Worm (Caenorhabditis elegans): ENCODE measurements around the gene F08B12.11.
A peak's percentile ranks its signal among the peaks of the same experiment; 100 is the strongest.

The F08B12.11 gene

ce11 chrX:11405908-11406307 is 21.1 kb downstream of the F08B12.11 start, which contains the start of gene slo-2:
slo-2 (minus strand) TSS chrX:11405931.
- TF ChIP-seq fkh-10 (GFP tag; optimal IDR thresholded peaks at IDR 0.05) (no peak), lin-15B (tag; optimal IDR thresholded peaks at IDR 0.05) (no peak), egl-5 (tag; optimal IDR thresholded peaks at IDR 0.05) (no peak), lin-39 (tag; optimal IDR thresholded peaks at IDR 0.05) (peak; percentile 21)

DNA sequence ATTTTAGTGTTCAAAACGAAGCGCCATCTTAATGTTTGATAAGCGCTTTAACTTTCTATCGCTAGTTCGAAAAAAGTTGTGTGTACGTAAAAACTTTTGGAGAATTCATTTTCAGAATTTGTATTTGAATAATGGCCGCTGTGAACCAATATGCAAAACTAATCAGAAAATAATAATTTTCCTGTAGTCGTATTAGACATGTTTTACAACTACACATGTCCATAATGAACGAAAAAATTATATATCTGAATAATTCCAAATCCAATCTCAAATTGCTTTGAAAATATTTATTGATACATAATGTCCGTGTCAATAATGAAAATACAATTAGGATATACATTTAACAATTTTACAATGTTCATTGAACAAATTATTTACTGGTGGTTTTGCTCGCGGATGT is 21.9 kb downstream of the F08B12.11 start:
- TF ChIP-seq ztf-11 (tag; optimal IDR thresholded peaks at IDR 0.05): no peak
- TF ChIP-seq ceh-28 (tag; optimal IDR thresholded peaks at IDR 0.05): no peak
- no peak for TF ChIP-seq sea-2 (GFP tag; optimal IDR thresholded peaks at IDR 0.05)
- no peak for TF ChIP-seq skn-1 (tag; optimal IDR thresholded peaks at IDR 0.05)
- peak; percentile 44 for TF ChIP-seq ama-1 (optimal IDR thresholded peaks at IDR 0.05)
- TF ChIP-seq tbx-2 (tag; optimal IDR thresholded peaks at IDR 0.05): no peak
- TF ChIP-seq lsy-12 (tag; optimal IDR thresholded peaks at IDR 0.05): no peak
- no peak for TF ChIP-seq jun-1 (tag; optimal IDR thresholded peaks at IDR 0.05)
- peak; percentile 20 for TF ChIP-seq elt-2 (tag; optimal IDR thresholded peaks at IDR 0.05)

DNA sequence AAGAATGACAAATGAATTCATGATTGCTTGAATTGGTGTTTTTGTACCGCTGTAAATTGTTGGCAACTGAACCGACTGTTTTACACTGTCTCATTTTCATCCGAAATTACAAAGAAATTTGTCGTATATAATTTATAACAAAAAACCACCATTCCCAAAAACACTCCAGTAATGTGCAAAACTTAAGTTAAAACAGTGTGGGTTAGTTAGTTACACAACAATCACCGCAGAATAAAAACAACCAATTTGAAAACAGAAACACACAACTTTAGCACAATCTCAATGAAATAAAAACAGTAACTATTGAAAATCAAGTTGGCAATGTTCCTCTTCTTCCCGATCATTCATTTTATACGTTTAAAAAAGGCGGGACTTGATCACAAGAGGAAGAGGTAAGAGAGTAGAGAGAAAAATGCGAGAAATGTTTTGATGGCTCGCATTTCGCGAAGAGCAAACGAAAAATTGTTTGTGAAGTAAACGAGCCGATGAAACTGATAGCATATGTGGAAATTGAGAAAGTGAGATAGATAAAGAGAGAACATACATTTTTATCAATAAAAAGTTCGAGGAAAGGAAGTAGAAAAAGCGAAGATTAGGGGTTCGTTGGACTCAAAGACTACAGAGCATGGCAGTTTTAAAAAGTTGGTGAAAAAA is 23.0 kb downstream of the F08B12.11 start, which contains the start of gene F08B12.4:
Gene F08B12.4 (minus strand): TSS at position 51 of the 654 bp plus-strand sequence.
- peak; percentile 39 for TF ChIP-seq ama-1 (optimal IDR thresholded peaks at IDR 0.05)
- TF ChIP-seq aly-2 (tag; optimal IDR thresholded peaks at IDR 0.05): no peak
- no peak for TF ChIP-seq mdl-1 (tag; optimal IDR thresholded peaks at IDR 0.05)
- TF ChIP-seq pqm-1 (tag; optimal IDR thresholded peaks at IDR 0.05): peak; percentile 37
- TF ChIP-seq mml-1 (tag; optimal IDR thresholded peaks at IDR 0.05): no peak
- TF ChIP-seq nfya-1 (tag; optimal IDR thresholded peaks at IDR 0.05; ENCODE audit: insufficient read depth): peak; percentile 1
- TF ChIP-seq ceh-28 (tag; optimal IDR thresholded peaks at IDR 0.05): peak; percentile 29
- TF ChIP-seq nhr-67 (tag; optimal IDR thresholded peaks at IDR 0.05): no peak
- TF ChIP-seq nhr-28 (tag; optimal IDR thresholded peaks at IDR 0.05): no peak
- peak; percentile 87 for TF ChIP-seq pha-4 (tag; optimal IDR thresholded peaks at IDR 0.05)
- peak; percentile 94 for TF ChIP-seq elt-2 (tag; optimal IDR thresholded peaks at IDR 0.05)
- TF ChIP-seq jun-1 (tag; optimal IDR thresholded peaks at IDR 0.05): peak; percentile 17
- TF ChIP-seq elt-1 (tag; optimal IDR thresholded peaks at IDR 0.05): no peak
- no peak for TF ChIP-seq zag-1 (tag; optimal IDR thresholded peaks at IDR 0.05)

DNA sequence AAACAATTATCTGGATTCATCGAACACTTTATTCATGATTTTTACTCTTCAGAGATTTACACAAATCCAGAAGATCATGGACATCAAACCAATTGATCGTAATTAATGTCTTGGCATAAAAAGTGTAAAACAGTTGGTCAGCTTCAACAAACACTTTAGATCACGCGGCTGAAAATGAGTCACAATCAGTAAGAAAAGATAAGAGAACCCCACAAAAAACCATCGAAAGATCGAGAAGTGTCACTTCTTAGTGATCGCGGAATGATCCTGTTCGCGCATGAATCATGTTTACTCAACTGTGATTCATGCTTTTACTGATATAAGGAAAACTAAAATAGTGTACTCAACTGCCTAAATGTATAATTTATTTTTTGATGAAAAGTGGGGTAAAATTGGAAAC is 24.6 kb downstream of the F08B12.11 start:
- TF ChIP-seq jun-1 (tag; optimal IDR thresholded peaks at IDR 0.05): peak; percentile 87
- no peak for TF ChIP-seq ceh-82 (tag; optimal IDR thresholded peaks at IDR 0.05)
- no peak for TF ChIP-seq lin-15B (tag; optimal IDR thresholded peaks at IDR 0.05)
- no peak for TF ChIP-seq nhr-77 (tag; optimal IDR thresholded peaks at IDR 0.05)
- TF ChIP-seq nfya-1 (tag; optimal IDR thresholded peaks at IDR 0.05; ENCODE audit: insufficient read depth): peak; percentile 8
- TF ChIP-seq nhr-43 (tag; optimal IDR thresholded peaks at IDR 0.05; ENCODE audit: poor library complexity, severe bottlenecking): no peak
- no peak for TF ChIP-seq nhr-11 (tag; optimal IDR thresholded peaks at IDR 0.05)
- TF ChIP-seq egl-5 (tag; optimal IDR thresholded peaks at IDR 0.05): peak; percentile 86
- TF ChIP-seq R02D3.7 (tag; optimal IDR thresholded peaks at IDR 0.05): no peak
- TF ChIP-seq ceh-9 (tag; optimal IDR thresholded peaks at IDR 0.05): no peak
- TF ChIP-seq pha-4 (tag; optimal IDR thresholded peaks at IDR 0.05): peak; percentile 78
- no peak for TF ChIP-seq ZK546.5 (tag; optimal IDR thresholded peaks at IDR 0.05)
- peak; percentile 78 for TF ChIP-seq elt-2 (tag; optimal IDR thresholded peaks at IDR 0.05)
- peak; percentile 91 for TF ChIP-seq pqm-1 (tag; optimal IDR thresholded peaks at IDR 0.05)
- peak; percentile 71 for TF ChIP-seq fos-1 (tag; optimal IDR thresholded peaks at IDR 0.05)
- no peak for TF ChIP-seq mml-1 (tag; optimal IDR thresholded peaks at IDR 0.05)
- TF ChIP-seq ztf-4 (tag; optimal IDR thresholded peaks at IDR 0.05): no peak
- no peak for TF ChIP-seq sea-2 (GFP tag; optimal IDR thresholded peaks at IDR 0.05)

DNA sequence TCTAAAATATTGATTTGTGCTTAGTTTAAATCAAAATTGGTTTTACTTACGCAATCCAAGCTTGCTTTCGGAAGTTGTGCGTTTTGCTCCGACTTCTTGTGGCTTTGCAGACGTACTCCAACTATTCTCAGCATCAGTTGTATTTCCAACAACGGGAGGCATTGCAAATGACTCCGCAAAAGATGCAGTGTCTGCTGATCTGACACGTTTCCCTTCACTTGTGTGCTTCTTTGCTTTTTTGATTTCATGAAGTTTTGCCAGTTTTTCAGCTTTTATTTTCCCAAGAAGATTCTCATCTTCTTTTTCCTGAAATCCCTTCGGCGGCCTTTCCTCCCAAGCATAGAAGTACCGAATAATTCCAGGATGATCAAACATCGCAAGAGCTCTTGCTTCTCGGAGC is 26.8 kb downstream of the F08B12.11 start:
- no peak for TF ChIP-seq nhr-237 (tag; optimal IDR thresholded peaks at IDR 0.05)
